Fruit fly (Drosophila melanogaster): ENCODE data around the gene CG32148.

The CG32148 gene

DNA sequence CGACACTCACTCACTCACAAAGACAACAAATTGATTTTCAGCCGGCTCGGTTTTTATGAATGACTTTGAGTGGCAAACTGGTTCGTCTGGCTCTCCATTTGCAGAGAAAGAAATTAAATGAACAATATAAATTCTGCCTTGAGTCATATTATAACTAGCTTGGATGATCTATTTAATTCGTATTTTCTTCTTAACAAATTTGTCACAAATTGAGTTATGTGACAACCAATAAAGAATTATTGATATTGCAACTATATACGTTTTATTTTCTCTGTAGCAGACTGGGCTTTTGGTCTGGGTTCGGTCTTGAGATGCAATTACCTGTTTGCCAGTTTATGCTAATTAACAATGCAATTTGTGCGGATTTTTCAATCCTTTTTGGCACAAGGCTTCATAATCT is 16.5 kb upstream of the CG32148 start (continued):
- TF ChIP-seq ATbp (GFP tag; optimal IDR thresholded peaks at IDR 0.05) (peak; percentile 13), CG9932 (GFP tag; IDR thresholded peaks at IDR 0.05) (no peak), Ets65A (GFP tag) (peak; percentile 68), Bgb (GFP tag; IDR thresholded peaks at IDR 0.05; ENCODE audit: partially characterized antibody) (no peak), nmo (GFP tag; optimal IDR thresholded peaks at IDR 0.05) (peak; percentile 2), ara (GFP tag; IDR thresholded peaks at IDR 0.05) (peak; percentile 39; the same call in 1 of the 2 replicates), CG10979 (tag; optimal IDR thresholded peaks at IDR 0.05) (peak; percentile 25), CG2712 (tag; optimal IDR thresholded peaks at IDR 0.05) (peak; percentile 19), z (GFP tag; IDR thresholded peaks at IDR 0.05) (0 out of 3 replicates have a peak, but pooled peaks have one; percentile 30), Drgx (GFP tag; IDR thresholded peaks at IDR 0.05) (peak; percentile 92), H2.0 (GFP tag; IDR thresholded peaks at IDR 0.05) (no peak), CG11504 (tag; optimal IDR thresholded peaks at IDR 0.05) (peak; percentile 35), CG30403 (GFP tag; optimal IDR thresholded peaks at IDR 0.05) (peak; percentile 15), Gug (GFP tag; IDR thresholded peaks at IDR 0.05) (no peak), CG12391 (tag; optimal IDR thresholded peaks at IDR 0.05) (peak; percentile 9), phol (tag; optimal IDR thresholded peaks at IDR 0.05) (peak; percentile 15), unpg (GFP tag; optimal IDR thresholded peaks at IDR 0.05) (peak; percentile 48), Blimp-1 (GFP tag; optimal IDR thresholded peaks at IDR 0.05) (peak; percentile 42), oc (tag; optimal IDR thresholded peaks at IDR 0.05) (no peak), CG17359 (tag; optimal IDR thresholded peaks at IDR 0.05) (peak; percentile 7), gem (tag; optimal IDR thresholded peaks at IDR 0.05) (peak; percentile 65), CG1603 (tag; optimal IDR thresholded peaks at IDR 0.05) (peak; percentile 66), ttk (GFP tag; IDR thresholded peaks at IDR 0.05) (peak; percentile 52; the same call in 1 of the 2 replicates), hkb (optimal IDR thresholded peaks at IDR 0.05) (no peak), hkb (GFP tag; IDR thresholded peaks at IDR 0.05) (0 out of 2 replicates have a peak, but pooled peaks have one; percentile 29), Lpt (GFP tag; optimal IDR thresholded peaks at IDR 0.05) (no peak)

- TF ChIP-seq Stat92E (GFP tag; optimal IDR thresholded peaks at IDR 0.05) (peak in 1 of 3 experiments; percentile 81), kni (GFP tag; optimal IDR thresholded peaks at IDR 0.05) (peak; percentile 73), CG31365 (tag; optimal IDR thresholded peaks at IDR 0.05) (no peak), lov (optimal IDR thresholded peaks at IDR 0.05) (no peak), lov (GFP tag; IDR thresholded peaks at IDR 0.05) (no peak), CG1529 (GFP tag; optimal IDR thresholded peaks at IDR 0.05) (no peak), grn (GFP tag; optimal IDR thresholded peaks at IDR 0.05) (peak; percentile 71), sim (GFP tag; IDR thresholded peaks at IDR 0.05) (no peak), sens (GFP tag) (peak; percentile 73), CG11696 (GFP tag; IDR thresholded peaks at IDR 0.05) (peak; percentile 57)
Observed at dm6 chr3L:15007271-15007948, 15.9 kb upstream of the CG32148 start.

DNA sequence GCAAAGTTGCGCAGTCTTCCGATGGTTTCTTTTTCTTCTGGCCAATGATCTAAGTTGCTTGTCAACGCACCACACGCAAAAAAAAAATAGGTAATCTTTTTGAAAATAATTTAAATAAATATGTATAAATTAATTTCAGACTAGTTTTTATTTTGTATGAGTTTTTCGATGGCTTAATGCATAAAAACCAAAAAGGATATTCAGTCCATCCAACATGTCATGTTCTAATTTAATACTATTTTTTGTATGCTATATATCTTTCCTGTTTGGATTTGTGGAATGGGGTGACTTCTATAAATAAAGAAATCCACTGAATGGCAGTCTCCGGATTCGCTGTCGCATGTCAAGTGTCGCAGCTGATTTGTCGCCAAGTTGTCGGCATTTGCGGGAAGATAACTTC is 13.6 kb upstream of the CG32148 start:
- TF ChIP-seq CG11085 (GFP tag; IDR thresholded peaks at IDR 0.05) (no peak), CG32532 (GFP tag; IDR thresholded peaks at IDR 0.05) (no peak), Blimp-1 (GFP tag; optimal IDR thresholded peaks at IDR 0.05) (peak; percentile 26), Six4 (GFP tag; optimal IDR thresholded peaks at IDR 0.05) (no peak), p53 (GFP tag; optimal IDR thresholded peaks at IDR 0.05) (no peak), CG4282 (GFP tag; optimal IDR thresholded peaks at IDR 0.05) (no peak), Gug (GFP tag; IDR thresholded peaks at IDR 0.05) (no peak), Hr51 (GFP tag; optimal IDR thresholded peaks at IDR 0.05) (peak in 1 of 2 experiments; percentile 49), sob (GFP tag; IDR thresholded peaks at IDR 0.05) (0 out of 2 replicates have a peak, but pooled peaks have one; percentile 18), ro (GFP tag; IDR thresholded peaks at IDR 0.05) (no peak), fd96Cb (tag; optimal IDR thresholded peaks at IDR 0.05) (no peak), CG9876 (GFP tag; optimal IDR thresholded peaks at IDR 0.05) (no peak), Ssrp (tag; optimal IDR thresholded peaks at IDR 0.05) (no peak), zfh2 (GFP tag; optimal IDR thresholded peaks at IDR 0.05) (no peak), Asciz (GFP tag; optimal IDR thresholded peaks at IDR 0.05) (no peak), maf-S (GFP tag; optimal IDR thresholded peaks at IDR 0.05) (no peak)

Measured in whole organism, embryonic.